Worm (Caenorhabditis elegans) whole organism, late embryonic: Measurements from ENCODE around the gene idpb-2.
A peak's percentile ranks its signal among the peaks of the same experiment; 100 is the strongest.

Experiments used
- C08G9.2 ChIP-seq: sonication (generic microtip); optimal IDR thresholded peaks from 2 replicates; lab custom pipeline; 2016; ENCODE audit warnings: mild to moderate bottlenecking, missing genetic modification characterization, moderate library complexity, missing compliant biosample characterization
- F13H6.1 ChIP-seq: sonication (generic microtip); optimal IDR thresholded peaks from 2 replicates; lab custom pipeline; 2016; ENCODE audit warnings: missing genetic modification characterization, missing compliant biosample characterization
- K02D7.2 ChIP-seq: sonication (generic microtip); optimal IDR thresholded peaks from 2 replicates; lab custom pipeline; 2017; ENCODE audit warnings: mild to moderate bottlenecking, missing genetic modification characterization, missing compliant biosample characterization
- ceh-14 ChIP-seq: sonication (generic microtip); optimal IDR thresholded peaks from 2 replicates; lab custom pipeline; 2016; ENCODE audit warnings: missing genotype, missing genetic modification characterization, missing compliant biosample characterization
- ceh-19 ChIP-seq: fragments of 200-800 bp; sonication (Bioruptor generic); optimal IDR thresholded peaks from 2 replicates; lab custom pipeline; 2018; ENCODE audit warnings: mild to moderate bottlenecking, missing genetic modification characterization, missing compliant biosample characterization
- ceh-2 ChIP-seq: sonication (generic microtip); optimal IDR thresholded peaks from 2 replicates; lab custom pipeline; 2016; ENCODE audit warnings: missing genotype, missing genetic modification characterization, missing compliant biosample characterization
- ceh-22 ChIP-seq: sonication (generic microtip); optimal IDR thresholded peaks from 2 replicates; lab custom pipeline; 2017; ENCODE audit warnings: missing biosample characterization, missing genetic modification characterization
- ceh-24 ChIP-seq: sonication (generic microtip); optimal IDR thresholded peaks from 2 replicates; lab custom pipeline; 2016; ENCODE audit warnings: mild to moderate bottlenecking, missing genetic modification characterization, missing compliant biosample characterization
- ceh-34 ChIP-seq: sonication (generic microtip); optimal IDR thresholded peaks from 2 replicates; lab custom pipeline; 2016; ENCODE audit warnings: mild to moderate bottlenecking, missing genetic modification characterization, missing compliant biosample characterization
- ceh-48 ChIP-seq: sonication (generic microtip); optimal IDR thresholded peaks from 2 replicates; lab custom pipeline; 2016; ENCODE audit warnings: missing genetic modification characterization, inconsistent platforms, missing compliant biosample characterization
- che-1 ChIP-seq: sonication (generic microtip); optimal IDR thresholded peaks from 2 replicates; lab custom pipeline; 2016; ENCODE audit warnings: mild to moderate bottlenecking, missing genetic modification characterization, missing compliant biosample characterization
- dmd-4 ChIP-seq: sonication (generic microtip); optimal IDR thresholded peaks from 2 replicates; lab custom pipeline; 2016; ENCODE audit warnings: borderline replicate concordance, missing genetic modification characterization, missing compliant biosample characterization
- elt-4 ChIP-seq: sonication (generic microtip); optimal IDR thresholded peaks from 2 replicates; lab custom pipeline; 2016; ENCODE audit warnings: missing genetic modification characterization, missing compliant biosample characterization
- ets-4 ChIP-seq: sonication (generic microtip); optimal IDR thresholded peaks from 2 replicates; lab custom pipeline; 2016; ENCODE audit warnings: missing genetic modification characterization, missing compliant biosample characterization
- fkh-10 ChIP-seq: fragments of 150-350 bp; optimal IDR thresholded peaks from 2 replicates; lab custom pipeline; 2014; ENCODE audit warnings: missing biosample characterization, missing genetic modification reagents, missing genetic modification characterization
- gmeb-2 ChIP-seq: sonication (generic microtip); optimal IDR thresholded peaks from 2 replicates; lab custom pipeline; 2016; ENCODE audit warnings: missing genetic modification characterization, inconsistent platforms, missing compliant biosample characterization
- hlh-8 ChIP-seq: sonication (generic microtip); optimal IDR thresholded peaks from 2 replicates; lab custom pipeline; 2016; ENCODE audit warnings: missing genotype, missing genetic modification characterization, missing compliant biosample characterization
- mec-3 ChIP-seq: sonication (generic microtip); optimal IDR thresholded peaks from 2 replicates; lab custom pipeline; 2016; ENCODE audit warnings: borderline replicate concordance, missing genetic modification characterization, missing compliant biosample characterization
- nfya-1 ChIP-seq: sonication (generic microtip); optimal IDR thresholded peaks from 2 replicates; lab custom pipeline; 2017; ENCODE audit warnings: missing genetic modification characterization, mild to moderate bottlenecking, missing compliant biosample characterization, antibody characterized with exemption, moderate library complexity
- nhr-11 ChIP-seq: fragments of 150-350 bp; optimal IDR thresholded peaks from 2 replicates; lab custom pipeline; 2014; ENCODE audit warnings: missing biosample characterization, missing genetic modification characterization
- npax-4 ChIP-seq: sonication (generic microtip); optimal IDR thresholded peaks from 2 replicates; lab custom pipeline; 2016; ENCODE audit warnings: missing genetic modification characterization, missing compliant biosample characterization
- pag-3 ChIP-seq: sonication (generic microtip); optimal IDR thresholded peaks from 2 replicates; lab custom pipeline; 2016; ENCODE audit warnings: missing compliant biosample characterization, missing genetic modification characterization, borderline replicate concordance
- pha-2 ChIP-seq: sonication (generic microtip); optimal IDR thresholded peaks from 2 replicates; lab custom pipeline; 2017; ENCODE audit warnings: mild to moderate bottlenecking, missing genetic modification characterization, missing compliant biosample characterization
- pqm-1 ChIP-seq: sonication (generic microtip); optimal IDR thresholded peaks from 2 replicates; lab custom pipeline; 2016; ENCODE audit warnings: missing genetic modification characterization, missing compliant biosample characterization
- sdc-2 ChIP-seq: sonication (generic microtip); optimal IDR thresholded peaks from 2 replicates; lab custom pipeline; 2016; ENCODE audit warnings: missing genotype, missing genetic modification characterization, missing compliant biosample characterization
- syd-9 ChIP-seq: sonication (generic microtip); optimal IDR thresholded peaks from 2 replicates; lab custom pipeline; 2016; ENCODE audit warnings: mild to moderate bottlenecking, missing genetic modification characterization, moderate library complexity, missing compliant biosample characterization
- tbx-7 ChIP-seq: sonication (generic microtip); optimal IDR thresholded peaks from 2 replicates; lab custom pipeline; 2016; ENCODE audit warnings: missing genotype, missing genetic modification characterization, missing compliant biosample characterization
- ttx-3 ChIP-seq: sonication (generic microtip); optimal IDR thresholded peaks from 2 replicates; lab custom pipeline; 2016; ENCODE audit warnings: missing genetic modification reagents, missing genetic modification characterization, missing compliant biosample characterization
- unc-42 ChIP-seq: sonication (generic microtip); optimal IDR thresholded peaks from 2 replicates; lab custom pipeline; 2016; ENCODE audit warnings: missing genotype, missing genetic modification characterization, missing compliant biosample characterization
- unc-55 ChIP-seq: sonication (generic microtip); optimal IDR thresholded peaks from 2 replicates; lab custom pipeline; 2017; ENCODE audit warnings: missing biosample characterization, missing genetic modification reagents, missing genetic modification characterization
- unc-86 ChIP-seq: sonication (generic microtip); optimal IDR thresholded peaks from 2 replicates; lab custom pipeline; 2016; ENCODE audit warnings: missing genetic modification characterization, missing compliant biosample characterization
- zip-5 ChIP-seq: sonication (generic microtip); optimal IDR thresholded peaks from 2 replicates; lab custom pipeline; 2016; ENCODE audit warnings: missing genetic modification characterization, missing compliant biosample characterization
- ztf-16 ChIP-seq: sonication (generic microtip); optimal IDR thresholded peaks from 2 replicates; lab custom pipeline; 2017; ENCODE audit warnings: missing genetic modification characterization, missing compliant biosample characterization

idpb-2 gene

ce11 chrII:5032669-5033068 lies 36.8 kb downstream of the idpb-2 start (continued):
- TF ChIP-seq zip-5 (tag; lab: Kevin White, UChicago) (peak; percentile 73), gmeb-2 (tag; lab: Kevin White, UChicago) (peak; percentile 87), ceh-19 (GFP tag; lab: Kevin White, UChicago) (peak; percentile 83), C08G9.2 (tag; lab: Kevin White, UChicago) (peak; percentile 86), hlh-8 (tag; lab: Kevin White, UChicago) (peak; percentile 79), unc-86 (tag; lab: Kevin White, UChicago) (peak; percentile 89), ceh-2 (tag; lab: Kevin White, UChicago) (peak; percentile 86), ceh-34 (tag; lab: Kevin White, UChicago) (peak; percentile 91), elt-4 (tag; lab: Kevin White, UChicago) (peak; percentile 15), ztf-16 (tag; lab: Kevin White, UChicago) (peak; percentile 86), fkh-10 (GFP tag; lab: Kevin White, UChicago) (no peak), pha-2 (peak; percentile 88), ets-4 (no peak), syd-9 (tag; lab: Kevin White, UChicago) (peak; percentile 84), npax-4 (tag; lab: Kevin White, UChicago) (peak; percentile 73), nhr-11 (tag; lab: Kevin White, UChicago) (no peak), sdc-2 (tag; lab: Kevin White, UChicago) (peak; percentile 90), mec-3 (tag; lab: Kevin White, UChicago) (peak; percentile 58), che-1 (tag; lab: Kevin White, UChicago) (peak; percentile 90)

- no peak for TF ChIP-seq F13H6.1 (tag; lab: Kevin White, UChicago)
- TF ChIP-seq elt-4 (tag; lab: Kevin White, UChicago): no peak
- TF ChIP-seq pqm-1 (tag; lab: Kevin White, UChicago): no peak
- no peak for TF ChIP-seq che-1 (tag; lab: Kevin White, UChicago)
- TF ChIP-seq nfya-1 (tag; lab: Kevin White, UChicago): no peak
- TF ChIP-seq dmd-4 (tag; lab: Kevin White, UChicago): no peak
- no peak for TF ChIP-seq pha-2
- no peak for TF ChIP-seq unc-42 (tag; lab: Kevin White, UChicago)
- no peak for TF ChIP-seq ceh-48
- TF ChIP-seq unc-55 (GFP tag; lab: Kevin White, UChicago): no peak
- TF ChIP-seq, all 69 proteins: peak for 0
These were observed 37.8 kb downstream of the idpb-2 start, which contains the start of gene wdr-83 for ce11 chrII:5031612-5032011. Gene wdr-83, minus strand, starts transcription at chrII:5031712.

ce11 chrII:5027952-5028351 lies 41.5 kb downstream of the idpb-2 start:
- TF ChIP-seq K02D7.2: no peak

ce11 chrII:5022381-5022855 lies 47.0 kb downstream of the idpb-2 start, which contains the start of the genes nsy-1 and F59A6.13:
Gene nsy-1, plus strand, starts transcription at chrII:5022757.
Gene F59A6.13, plus strand, starts transcription at chrII:5022805.
- TF ChIP-seq ceh-2 (tag; lab: Kevin White, UChicago) (no peak), ttx-3 (tag; lab: Kevin White, UChicago) (no peak), ceh-22 (tag; lab: Kevin White, UChicago) (no peak), tbx-7 (tag; lab: Kevin White, UChicago) (no peak)

- no peak for TF ChIP-seq ceh-34 (tag; lab: Kevin White, UChicago)
- TF ChIP-seq ceh-14: no peak
- TF ChIP-seq ceh-24 (tag; lab: Kevin White, UChicago): no peak
- no peak for TF ChIP-seq K02D7.2
- no peak for TF ChIP-seq pag-3 (tag; lab: Kevin White, UChicago)
These were observed 47.9 kb downstream of the idpb-2 start for ce11 chrII:5021518-5021917.
